Fruit fly (Drosophila melanogaster): ENCODE data around the gene chrb.
A peak's percentile ranks its signal among the peaks of the same experiment; 100 is the strongest.

The chrb gene

dm6 chr3L:11533704-11534319, 46.5 kb downstream of the chrb start (continued):
- TF ChIP-seq dmrt93B (GFP tag; optimal IDR thresholded peaks at IDR 0.05): peak; percentile 11
- peak; percentile 3 for TF ChIP-seq Hnf4 (GFP tag; optimal IDR thresholded peaks at IDR 0.05)
- no peak for TF ChIP-seq Hr83 (GFP tag; optimal IDR thresholded peaks at IDR 0.05; ENCODE audit: poor library complexity, severe bottlenecking)

DNA sequence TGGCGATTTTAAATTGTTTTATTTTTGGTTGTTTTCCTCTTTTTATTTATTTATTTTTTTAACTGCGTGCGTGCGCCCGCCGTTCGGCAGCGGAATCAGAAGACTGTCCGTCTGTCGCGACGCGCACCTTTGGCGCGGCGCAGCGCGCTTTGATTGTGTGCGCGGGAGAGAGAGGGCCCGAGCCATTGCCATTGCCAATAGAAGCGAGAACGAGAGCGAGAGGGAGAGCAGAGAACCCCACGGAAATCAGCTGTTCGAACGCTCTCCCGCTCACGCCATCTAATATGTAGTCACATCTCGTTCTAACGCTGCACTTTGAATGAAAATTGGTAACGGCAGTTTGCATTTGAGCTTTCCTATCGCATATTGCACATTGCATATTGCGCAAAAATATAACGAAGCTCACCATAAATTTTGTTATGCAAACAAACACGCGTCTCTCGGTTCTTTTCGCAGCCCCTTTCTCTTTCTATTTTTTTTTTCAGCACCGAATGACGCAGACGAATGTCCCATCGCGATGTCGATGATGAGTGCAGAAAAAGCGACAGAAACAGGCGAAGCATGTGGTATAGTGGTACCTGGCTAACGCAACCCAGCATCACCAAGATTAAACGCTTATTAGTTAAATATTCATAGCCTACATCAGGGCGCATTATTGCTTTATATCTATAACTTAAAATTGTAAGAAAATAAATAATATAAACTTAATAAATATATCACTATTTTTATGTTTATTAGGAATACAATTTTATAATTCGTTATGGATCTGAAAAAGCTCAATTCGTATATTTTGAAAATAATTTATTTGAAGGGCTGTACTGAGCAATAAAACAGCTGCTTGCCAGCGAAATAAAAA, 47.3 kb downstream of the chrb start:
- TF ChIP-seq N (GFP tag; optimal IDR thresholded peaks at IDR 0.05) (peak; percentile 18), CG32264 (GFP tag; optimal IDR thresholded peaks at IDR 0.05) (no peak), woc (GFP tag; optimal IDR thresholded peaks at IDR 0.05) (no peak), HLH106 (tag; optimal IDR thresholded peaks at IDR 0.05) (peak; percentile 31), tai (GFP tag; optimal IDR thresholded peaks at IDR 0.05) (no peak), dmrt93B (GFP tag; optimal IDR thresholded peaks at IDR 0.05) (no peak), Hr83 (GFP tag; optimal IDR thresholded peaks at IDR 0.05; ENCODE audit: poor library complexity, severe bottlenecking) (peak; percentile 8), OdsH (GFP tag; optimal IDR thresholded peaks at IDR 0.05) (peak; percentile 34), rgr (GFP tag; optimal IDR thresholded peaks at IDR 0.05) (peak; percentile 39), Dfd (GFP tag; optimal IDR thresholded peaks at IDR 0.05) (no peak), Hr78 (GFP tag; optimal IDR thresholded peaks at IDR 0.05) (no peak), pan (optimal IDR thresholded peaks at IDR 0.05) (no peak), h (GFP tag; optimal IDR thresholded peaks at IDR 0.05) (peak; percentile 42), Sp1 (GFP tag; optimal IDR thresholded peaks at IDR 0.05) (peak; percentile 4), psq (GFP tag; optimal IDR thresholded peaks at IDR 0.05) (peak; percentile 30), Rel (GFP tag; optimal IDR thresholded peaks at IDR 0.05) (no peak), Rel (tag; optimal IDR thresholded peaks at IDR 0.05) (peak; percentile 34), Dif (GFP tag; optimal IDR thresholded peaks at IDR 0.05; ENCODE audit: partially characterized antibody) (peak; percentile 92), ey (GFP tag; optimal IDR thresholded peaks at IDR 0.05) (no peak), sage (GFP tag; optimal IDR thresholded peaks at IDR 0.05) (no peak), Vsx2 (GFP tag; optimal IDR thresholded peaks at IDR 0.05; ENCODE audit: partially characterized antibody) (peak; percentile 50), dsf (GFP tag; optimal IDR thresholded peaks at IDR 0.05; ENCODE audit: borderline replicate concordance) (no peak), Myc (optimal IDR thresholded peaks at IDR 0.05) (no peak), GATAd (GFP tag; optimal IDR thresholded peaks at IDR 0.05) (no peak), foxo (GFP tag; optimal IDR thresholded peaks at IDR 0.05) (peak in 1 of 2 experiments; percentile 15), dl (GFP tag; optimal IDR thresholded peaks at IDR 0.05; ENCODE audit: insufficient read depth in 1 of 2, partially characterized antibody in 2 of 2) (peak; percentile 46 to 79), sv (GFP tag; optimal IDR thresholded peaks at IDR 0.05) (no peak), lola (GFP tag; optimal IDR thresholded peaks at IDR 0.05) (no peak), Abd-B (GFP tag; optimal IDR thresholded peaks at IDR 0.05) (no peak), Hnf4 (GFP tag; optimal IDR thresholded peaks at IDR 0.05) (no peak), usp (GFP tag; optimal IDR thresholded peaks at IDR 0.05) (no peak), Jra (GFP tag; optimal IDR thresholded peaks at IDR 0.05) (no peak), fru (GFP tag; optimal IDR thresholded peaks at IDR 0.05) (no peak), Mio (GFP tag; optimal IDR thresholded peaks at IDR 0.05) (no peak)

- TF ChIP-seq HLH106 (tag; optimal IDR thresholded peaks at IDR 0.05) (peak; percentile 19), N (GFP tag; optimal IDR thresholded peaks at IDR 0.05) (no peak), Myc (optimal IDR thresholded peaks at IDR 0.05) (no peak), dmrt93B (GFP tag; optimal IDR thresholded peaks at IDR 0.05) (no peak), h (GFP tag; optimal IDR thresholded peaks at IDR 0.05) (peak; percentile 36), foxo (GFP tag; optimal IDR thresholded peaks at IDR 0.05) (peak in 1 of 2 experiments; percentile 21), fru (GFP tag; optimal IDR thresholded peaks at IDR 0.05) (no peak), dsf (GFP tag; optimal IDR thresholded peaks at IDR 0.05; ENCODE audit: borderline replicate concordance) (no peak), Hr83 (GFP tag; optimal IDR thresholded peaks at IDR 0.05; ENCODE audit: poor library complexity, severe bottlenecking) (no peak), Vsx2 (GFP tag; optimal IDR thresholded peaks at IDR 0.05; ENCODE audit: partially characterized antibody) (no peak), pan (optimal IDR thresholded peaks at IDR 0.05) (no peak), OdsH (GFP tag; optimal IDR thresholded peaks at IDR 0.05) (no peak), sv (GFP tag; optimal IDR thresholded peaks at IDR 0.05) (no peak), woc (GFP tag; optimal IDR thresholded peaks at IDR 0.05) (no peak), ey (GFP tag; optimal IDR thresholded peaks at IDR 0.05) (no peak)
Measured at dm6 chr3L:11536132-11536531, 48.8 kb downstream of the chrb start.
